Worm (Caenorhabditis elegans) whole organism, L4 larva: ENCODE results near the gene unc-44.

Experiments used
- daf-19 ChIP-seq: fragments of 200-800 bp; sonication (Bioruptor generic); conservative IDR thresholded peaks from 2 replicates; pipeline ENCODE4 v1.3.6; 2022; ENCODE audit warnings: missing genetic modification characterization, missing compliant biosample characterization
- nhr-28 ChIP-seq: fragments of 150-350 bp; optimal IDR thresholded peaks from 2 replicates; lab custom pipeline; 2014; ENCODE audit warnings: missing biosample characterization, missing genetic modification characterization

DNA sequence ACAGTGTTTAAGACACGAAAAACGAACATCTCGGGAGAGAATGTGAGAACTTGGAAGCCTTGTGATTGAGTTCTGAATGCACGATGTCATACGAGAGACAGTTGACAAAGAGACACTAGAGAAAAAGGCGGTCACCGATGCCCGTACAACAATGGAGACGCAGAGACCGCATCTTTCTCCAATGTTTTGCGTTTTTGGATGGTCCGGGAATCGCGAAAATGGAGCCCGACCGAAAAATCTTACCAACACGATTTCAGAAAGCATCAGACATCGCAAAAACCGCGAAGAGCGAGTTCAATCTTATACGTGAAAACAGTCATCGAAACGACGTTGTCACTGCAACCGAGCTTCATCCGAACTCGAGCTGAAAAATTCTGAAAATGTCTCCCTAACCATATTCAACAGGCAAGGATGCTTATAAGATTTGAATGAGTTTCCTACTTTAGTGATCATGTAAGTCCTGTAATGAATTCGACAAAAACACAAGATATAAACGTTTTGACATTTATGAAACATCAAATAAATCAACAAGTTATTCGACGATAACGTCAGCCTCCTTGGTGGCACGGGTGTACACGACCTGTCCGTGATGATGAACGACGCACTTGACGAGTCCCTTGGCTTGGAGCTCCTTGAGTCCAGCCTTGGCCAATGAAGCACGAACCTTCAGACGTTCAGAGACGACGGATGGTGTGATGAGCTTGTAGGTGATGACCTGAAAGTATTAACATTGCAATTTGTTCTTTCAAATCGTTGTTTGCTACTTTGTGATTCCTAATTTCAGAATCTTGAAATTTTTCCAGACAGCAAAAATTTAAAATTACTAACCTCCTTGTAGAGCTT, 28.5 kb upstream of the unc-44 start, which contains the start of gene inx-7:
- TF ChIP-seq daf-19 (GFP tag; lab: Robert Waterston, UW) (no peak), nhr-28 (tag; lab: Kevin White, UChicago) (no peak)
